Worm (Caenorhabditis elegans): ENCODE results near the gene F02H6.6.
A peak's percentile ranks its signal among the peaks of the same experiment; 100 is the strongest.

F02H6.6 gene

ce11 chrIV:14272561-14272960 is 41.9 kb upstream of the F02H6.6 start (continued):
- no peak for TF ChIP-seq lin-29 (GFP tag; IDR thresholded peaks at IDR 0.05)
- TF ChIP-seq T26A8.4 (GFP tag; IDR thresholded peaks at IDR 0.05) = no peak
- no peak for TF ChIP-seq Y5F2A.4 (GFP tag; optimal IDR thresholded peaks at IDR 0.05)
- TF ChIP-seq vab-7 (GFP tag; IDR thresholded peaks at IDR 0.05) = no peak
- no peak for TF ChIP-seq nhr-76 (tag; optimal IDR thresholded peaks at IDR 0.05)
- no peak for TF ChIP-seq nhr-237 (tag; optimal IDR thresholded peaks at IDR 0.05)
- peak; percentile 2 to 42 for TF ChIP-seq lsy-2 (tag; optimal IDR thresholded peaks at IDR 0.05)
- no peak for TF ChIP-seq jun-1 (tag; optimal IDR thresholded peaks at IDR 0.05)
- TF ChIP-seq tra-1 (GFP tag; IDR thresholded peaks at IDR 0.05) = no peak
- no peak for TF ChIP-seq snpc-4 (tag; optimal IDR thresholded peaks at IDR 0.05)
- peak; percentile 24 for TF ChIP-seq hlh-30 (tag; optimal IDR thresholded peaks at IDR 0.05; ENCODE audit: insufficient read depth)
- TF ChIP-seq daf-19 (GFP tag; conservative IDR thresholded peaks at IDR 0.05) = no peak
- no peak for TF ChIP-seq F26F4.8 (GFP tag; conservative IDR thresholded peaks at IDR 0.05)
- TF ChIP-seq zip-11 (GFP tag; IDR thresholded peaks at IDR 0.05) = no peak
- TF ChIP-seq Y105C5A.15 (GFP tag; IDR thresholded peaks at IDR 0.05) = no peak
- TF ChIP-seq mdl-1 (tag; optimal IDR thresholded peaks at IDR 0.05) = peak; percentile 49 to 92
- TF ChIP-seq ces-1 (GFP tag; optimal IDR thresholded peaks at IDR 0.05) = no peak
- TF ChIP-seq unc-62 (GFP tag; optimal IDR thresholded peaks at IDR 0.05 in 1 of 2) = peak in 1 of 2 experiments; percentile 52
- TF ChIP-seq unc-62 (tag; optimal IDR thresholded peaks at IDR 0.05) = no peak
- no peak for TF ChIP-seq daf-8 (GFP tag; IDR thresholded peaks at IDR 0.05)
- no peak for TF ChIP-seq unc-130 (GFP tag; optimal IDR thresholded peaks at IDR 0.05)
- TF ChIP-seq mes-2 (tag; optimal IDR thresholded peaks at IDR 0.05; ENCODE audit: poor library complexity, severe bottlenecking) = no peak
- TF ChIP-seq gei-8 (GFP tag; optimal IDR thresholded peaks at IDR 0.05) = no peak
- TF ChIP-seq ceh-44 (GFP tag; IDR thresholded peaks at IDR 0.05) = no peak
- TF ChIP-seq hlh-11 (tag; optimal IDR thresholded peaks at IDR 0.05) = no peak
- TF ChIP-seq F10B5.3 (tag; optimal IDR thresholded peaks at IDR 0.05) = no peak
- no peak for TF ChIP-seq lin-38 (GFP tag; IDR thresholded peaks at IDR 0.05)
- TF ChIP-seq fos-1 (tag; optimal IDR thresholded peaks at IDR 0.05) = no peak
- TF ChIP-seq ceh-82 (tag; optimal IDR thresholded peaks at IDR 0.05) = no peak
- TF ChIP-seq mxl-2 (GFP tag; conservative IDR thresholded peaks at IDR 0.05) = no peak
- TF ChIP-seq ztf-11 (tag; optimal IDR thresholded peaks at IDR 0.05) = no peak
- TF ChIP-seq ZK546.5 (tag; optimal IDR thresholded peaks at IDR 0.05) = no peak

- TF ChIP-seq nhr-25 (tag; optimal IDR thresholded peaks at IDR 0.05; ENCODE audit: borderline replicate concordance, insufficient read depth) = no peak
- no peak for TF ChIP-seq egl-43 (GFP tag; IDR thresholded peaks at IDR 0.05)
- no peak for TF ChIP-seq ZK546.5 (tag; optimal IDR thresholded peaks at IDR 0.05)
- peak; percentile 94 for TF ChIP-seq aha-1 (tag)
- no peak for TF ChIP-seq set-16 (GFP tag; IDR thresholded peaks at IDR 0.05)
- TF ChIP-seq nhr-102 (tag; optimal IDR thresholded peaks at IDR 0.05) = no peak
- TF ChIP-seq skn-1 (tag; optimal IDR thresholded peaks at IDR 0.05) = no peak
These were observed 39.2 kb upstream of the F02H6.6 start for ce11 chrIV:14269932-14270331.

ce11 chrIV:14268882-14269281 is 38.2 kb upstream of the F02H6.6 start:
- no peak for TF ChIP-seq Y75B8A.6 (GFP tag; IDR thresholded peaks at IDR 0.05)

ce11 chrIV:14260761-14261160 is 30.1 kb upstream of the F02H6.6 start:
- TF ChIP-seq daf-8 (GFP tag; IDR thresholded peaks at IDR 0.05) (no peak), hmg-1.1 (GFP tag; IDR thresholded peaks at IDR 0.05) (peak; percentile 37), ceh-28 (tag; optimal IDR thresholded peaks at IDR 0.05) (no peak), mdl-1 (tag; optimal IDR thresholded peaks at IDR 0.05) (peak in 1 of 2 experiments; percentile 40), F37D6.2 (tag; optimal IDR thresholded peaks at IDR 0.05) (peak; percentile 4), hif-1 (tag; optimal IDR thresholded peaks at IDR 0.05) (peak in 1 of 2 experiments; percentile 50), lin-38 (GFP tag; IDR thresholded peaks at IDR 0.05) (no peak), fkh-10 (GFP tag; optimal IDR thresholded peaks at IDR 0.05) (peak; percentile 88), F26F4.8 (GFP tag; conservative IDR thresholded peaks at IDR 0.05) (no peak), mes-2 (tag; optimal IDR thresholded peaks at IDR 0.05; ENCODE audit: poor library complexity, severe bottlenecking) (no peak), spr-3 (GFP tag; optimal IDR thresholded peaks at IDR 0.05) (no peak), snpc-1.2 (GFP tag; IDR thresholded peaks at IDR 0.05) (no peak), rbr-2 (tag; optimal IDR thresholded peaks at IDR 0.05) (peak; percentile 65), lin-39 (tag; optimal IDR thresholded peaks at IDR 0.05) (no peak), dmd-8 (GFP tag; IDR thresholded peaks at IDR 0.05) (no peak)
